Fruit fly (Drosophila melanogaster): ENCODE measurements around the gene Aos1.

Gene Aos1

DNA sequence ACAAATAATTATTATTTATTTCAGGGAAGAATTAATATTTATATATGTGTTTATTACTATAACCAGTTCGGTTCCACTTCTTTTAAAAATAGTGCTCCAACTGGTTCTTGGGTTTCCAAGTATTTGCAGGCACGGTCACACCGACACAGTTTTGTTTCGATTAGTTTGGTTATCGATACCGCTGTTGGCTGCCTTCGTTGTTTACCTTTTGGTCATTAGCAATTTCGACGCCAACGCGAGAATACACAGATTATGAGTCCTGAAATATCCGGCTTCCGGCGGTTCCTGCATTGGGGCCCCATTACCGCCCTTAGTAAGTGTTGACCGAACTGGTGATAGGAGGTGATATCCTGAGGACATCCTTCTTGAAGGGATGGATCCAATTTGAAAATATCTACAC, 25.5 kb downstream of the Aos1 start, which contains the start of gene CG5196 (continued):
- TF ChIP-seq Ets97D (GFP tag; optimal IDR thresholded peaks at IDR 0.05) (peak; percentile 34), Myb (GFP tag; optimal IDR thresholded peaks at IDR 0.05) (peak; percentile 15), nerfin-1 (tag; optimal IDR thresholded peaks at IDR 0.05) (peak; percentile 33), CG12659 (GFP tag; optimal IDR thresholded peaks at IDR 0.05) (peak; percentile 78), MESR4 (GFP tag; optimal IDR thresholded peaks at IDR 0.05) (peak; percentile 85), Ptx1 (GFP tag; IDR thresholded peaks at IDR 0.05) (no peak), Fer1 (GFP tag; optimal IDR thresholded peaks at IDR 0.05) (peak; percentile 38), sd (tag; optimal IDR thresholded peaks at IDR 0.05) (peak; percentile 30), mld (GFP tag; IDR thresholded peaks at IDR 0.05; ENCODE audit: partially characterized antibody) (peak; percentile 58; the same call in 2 of the 3 replicates), CG16813 (GFP tag; IDR thresholded peaks at IDR 0.05; ENCODE audit: partially characterized antibody) (peak; percentile 52; the same call in 2 of the 3 replicates), CG14710 (tag; optimal IDR thresholded peaks at IDR 0.05) (peak; percentile 60), CG13287 (GFP tag; IDR thresholded peaks at IDR 0.05; ENCODE audit: partially characterized antibody) (peak; percentile 84), D19A (tag; optimal IDR thresholded peaks at IDR 0.05) (peak; percentile 1), Fer3 (tag; optimal IDR thresholded peaks at IDR 0.05) (peak; percentile 13), Med (GFP tag) (peak; percentile 49), odd (GFP tag; optimal IDR thresholded peaks at IDR 0.05) (no peak), gro (GFP tag; optimal IDR thresholded peaks at IDR 0.05) (peak; percentile 32), E2f2 (GFP tag; IDR thresholded peaks at IDR 0.05) (peak; percentile 87), CG12391 (tag; optimal IDR thresholded peaks at IDR 0.05) (peak; percentile 35), Xbp1 (GFP tag; optimal IDR thresholded peaks at IDR 0.05) (peak; percentile 12), Sin3A (optimal IDR thresholded peaks at IDR 0.05) (peak; percentile 29), nerfin-2 (GFP tag; IDR thresholded peaks at IDR 0.05; ENCODE audit: partially characterized antibody) (peak; percentile 58; the same call in 1 of the 2 replicates), CG9797 (GFP tag; optimal IDR thresholded peaks at IDR 0.05) (peak; percentile 88), HmgZ (tag; optimal IDR thresholded peaks at IDR 0.05) (peak; percentile 81), Sry-β (GFP tag; optimal IDR thresholded peaks at IDR 0.05) (peak; percentile 34), fru (optimal IDR thresholded peaks at IDR 0.05) (no peak), sob (GFP tag; IDR thresholded peaks at IDR 0.05) (peak; percentile 20; the same call in 1 of the 2 replicates), Nf-YC (tag; optimal IDR thresholded peaks at IDR 0.05) (peak; percentile 31), Xrp1 (GFP tag; IDR thresholded peaks at IDR 0.05) (0 out of 2 replicates have a peak, but pooled peaks have one; percentile 12), klu (GFP tag; IDR thresholded peaks at IDR 0.05) (no peak), Dek (tag; optimal IDR thresholded peaks at IDR 0.05) (peak; percentile 43), Sry-δ (GFP tag; optimal IDR thresholded peaks at IDR 0.05) (peak; percentile 56), CG2129 (GFP tag; IDR thresholded peaks at IDR 0.05; ENCODE audit: partially characterized antibody) (no peak), CG6272 (GFP tag; IDR thresholded peaks at IDR 0.05) (no peak), CoRest (tag; optimal IDR thresholded peaks at IDR 0.05) (peak; percentile 5), so (GFP tag; IDR thresholded peaks at IDR 0.05) (0 out of 3 replicates have a peak, but pooled peaks have one; percentile 25), Side (GFP tag; optimal IDR thresholded peaks at IDR 0.05) (no peak), crc (GFP tag; optimal IDR thresholded peaks at IDR 0.05) (no peak), eve (GFP tag; optimal IDR thresholded peaks at IDR 0.05) (no peak), chm (GFP tag; IDR thresholded peaks at IDR 0.05) (peak; percentile 43; the same call in 1 of the 2 replicates), nom (GFP tag; optimal IDR thresholded peaks at IDR 0.05) (peak; percentile 45), CG10267 (tag; optimal IDR thresholded peaks at IDR 0.05) (peak; percentile 62), CG34224 (GFP tag; IDR thresholded peaks at IDR 0.05; ENCODE audit: partially characterized antibody) (peak; percentile 81), CG6654 (GFP tag; optimal IDR thresholded peaks at IDR 0.05) (peak; percentile 95), dm (GFP tag; optimal IDR thresholded peaks at IDR 0.05) (no peak), Aef1 (GFP tag; IDR thresholded peaks at IDR 0.05) (no peak), Dref (GFP tag; IDR thresholded peaks at IDR 0.05) (peak; percentile 93), ftz-f1 (GFP tag; optimal IDR thresholded peaks at IDR 0.05) (no peak), kni (GFP tag; optimal IDR thresholded peaks at IDR 0.05) (peak; percentile 34), CHES-1-like (GFP tag; optimal IDR thresholded peaks at IDR 0.05) (peak; percentile 40)
